Worm (Caenorhabditis elegans) whole organism, early embryonic: ENCODE data around the gene vha-20.

Experiments
- ama-1 ChIP-seq: fragments of 150-350 bp; optimal IDR thresholded peaks from 2 replicates; lab custom pipeline; 2014
- ceh-36 ChIP-seq: sonication (generic microtip); optimal IDR thresholded peaks from 2 replicates; lab custom pipeline; 2016; ENCODE audit warnings: missing genetic modification characterization, inconsistent platforms, missing compliant biosample characterization
- ets-7 ChIP-seq: sonication (generic microtip); optimal IDR thresholded peaks from 2 replicates; lab custom pipeline; 2016; ENCODE audit warnings: missing genotype, missing genetic modification characterization, missing compliant biosample characterization
- flt-1 ChIP-seq: fragments of 200-800 bp; sonication (Bioruptor generic); IDR thresholded peaks from 2 replicates; pipeline ENCODE4 v1.3.6; 2022; ENCODE audit warnings: missing genetic modification characterization, missing compliant biosample characterization
- hnd-1 ChIP-seq: sonication (generic microtip); optimal IDR thresholded peaks from 2 replicates; lab custom pipeline; 2016; ENCODE audit warnings: missing genetic modification characterization, missing compliant biosample characterization
- sea-1 ChIP-seq: fragments of 200-800 bp; sonication (Bioruptor generic); conservative IDR thresholded peaks from 2 replicates; pipeline ENCODE4 v1.3.6; 2022; ENCODE audit warnings: missing genetic modification characterization, missing compliant biosample characterization
- tbx-11 ChIP-seq: fragments of 200-800 bp; sonication (Bioruptor generic); IDR thresholded peaks from 2 replicates; pipeline ENCODE4 v1.3.6; 2022; ENCODE audit warnings: missing genetic modification characterization, missing compliant biosample characterization
- tbx-37 ChIP-seq: fragments of 200-800 bp; sonication (Bioruptor generic); conservative IDR thresholded peaks from 2 replicates; pipeline ENCODE4 v1.3.6; 2022; ENCODE audit warnings: missing genetic modification reagents, missing genetic modification characterization, missing compliant biosample characterization
- tra-4 ChIP-seq: sonication (generic microtip); optimal IDR thresholded peaks from 2 replicates; lab custom pipeline; 2017; ENCODE audit warnings: missing genetic modification characterization, missing compliant biosample characterization

ce11 chrX:14134244-14134643 lies 30.1 kb downstream of the vha-20 start, which contains the start of gene F28H6.8:
- no peak for TF ChIP-seq ama-1 (lab: Kevin White, UChicago)
- no peak for TF ChIP-seq tbx-11 (GFP tag; lab: Robert Waterston, UW)
- no peak for TF ChIP-seq hnd-1 (tag; lab: Kevin White, UChicago)
- TF ChIP-seq tbx-37 = no peak
- no peak for TF ChIP-seq flt-1 (GFP tag; lab: Robert Waterston, UW)
- TF ChIP-seq ceh-36 = no peak
- no peak for TF ChIP-seq ets-7 (tag; lab: Kevin White, UChicago)
- no peak for TF ChIP-seq sea-1
- no peak for TF ChIP-seq tra-4 (tag; lab: Kevin White, UChicago)
